Worm (Caenorhabditis elegans): ENCODE results near the gene sax-3.

DNA sequence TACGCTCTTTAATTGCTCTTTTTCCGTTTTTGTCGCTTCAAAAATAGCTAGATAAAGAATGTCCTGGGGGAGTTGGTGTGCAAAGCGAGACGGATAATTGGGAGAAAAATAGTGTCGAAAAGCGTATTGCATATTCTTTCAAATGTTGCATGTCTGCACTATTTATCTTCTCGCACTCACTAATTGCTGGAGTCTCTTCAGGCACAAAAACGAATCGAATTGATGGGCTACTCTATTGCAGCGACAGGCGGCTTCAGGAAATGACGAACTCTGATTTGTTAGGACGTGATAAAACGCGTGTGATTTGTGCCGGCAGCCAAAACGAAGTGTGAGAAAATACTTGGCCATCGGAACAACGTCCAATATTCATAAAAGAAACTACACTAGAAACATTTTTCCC lies 25.4 kb downstream of the sax-3 start:
- no peak for TF ChIP-seq nhr-76 (tag; optimal IDR thresholded peaks at IDR 0.05)
- no peak for TF ChIP-seq mep-1 (tag; optimal IDR thresholded peaks at IDR 0.05)
- no peak for TF ChIP-seq pha-4 (tag; optimal IDR thresholded peaks at IDR 0.05)
- TF ChIP-seq mab-5 (tag; optimal IDR thresholded peaks at IDR 0.05): no peak
- TF ChIP-seq blmp-1 (tag; optimal IDR thresholded peaks at IDR 0.05): no peak
- TF ChIP-seq nhr-12 (tag; optimal IDR thresholded peaks at IDR 0.05): no peak
- no peak for TF ChIP-seq lsy-2 (tag; optimal IDR thresholded peaks at IDR 0.05)
- TF ChIP-seq ztf-11 (tag; optimal IDR thresholded peaks at IDR 0.05): no peak
- no peak for TF ChIP-seq nhr-28 (tag; optimal IDR thresholded peaks at IDR 0.05)
- no peak for TF ChIP-seq ces-1 (GFP tag; optimal IDR thresholded peaks at IDR 0.05)
